Worm (Caenorhabditis elegans): ENCODE data around the gene arrd-7.

ce11 chrII:12107840-12108239, 45.4 kb upstream of the arrd-7 start, which contains the start of gene Y17G7B.18:
- TF ChIP-seq pha-4 (tag; optimal IDR thresholded peaks at IDR 0.05): peak; percentile 87
- TF ChIP-seq aly-2 (tag; optimal IDR thresholded peaks at IDR 0.05): no peak
- TF ChIP-seq sea-2 (GFP tag; optimal IDR thresholded peaks at IDR 0.05): no peak
- TF ChIP-seq ama-1 (optimal IDR thresholded peaks at IDR 0.05): no peak
- TF ChIP-seq ztf-11 (tag; optimal IDR thresholded peaks at IDR 0.05): no peak
- TF ChIP-seq nhr-11 (tag; optimal IDR thresholded peaks at IDR 0.05): no peak
- no peak for TF ChIP-seq zag-1 (tag; optimal IDR thresholded peaks at IDR 0.05)
- no peak for TF ChIP-seq ZK546.5 (tag; optimal IDR thresholded peaks at IDR 0.05)
- no peak for TF ChIP-seq elt-2 (tag; optimal IDR thresholded peaks at IDR 0.05)
- TF ChIP-seq mdl-1 (tag; optimal IDR thresholded peaks at IDR 0.05): no peak
- TF ChIP-seq nhr-237 (tag; optimal IDR thresholded peaks at IDR 0.05): no peak
- no peak for TF ChIP-seq elt-3 (tag; optimal IDR thresholded peaks at IDR 0.05)

Measured in whole organism, L3 larva.